Worm (Caenorhabditis elegans): ENCODE data around the gene rnp-2.

ce11 chrIV:4150138-4150537 lies 21.7 kb upstream of the rnp-2 start:
- TF ChIP-seq ceh-82 (tag; optimal IDR thresholded peaks at IDR 0.05) (no peak), zag-1 (tag; optimal IDR thresholded peaks at IDR 0.05) (no peak), nhr-77 (tag; optimal IDR thresholded peaks at IDR 0.05) (no peak), nhr-6 (tag; optimal IDR thresholded peaks at IDR 0.05) (no peak), lin-13 (GFP tag; optimal IDR thresholded peaks at IDR 0.05) (no peak), lin-39 (tag; optimal IDR thresholded peaks at IDR 0.05) (no peak), C34F6.9 (tag; optimal IDR thresholded peaks at IDR 0.05) (no peak), ztf-4 (tag; optimal IDR thresholded peaks at IDR 0.05) (no peak), ceh-16 (tag; optimal IDR thresholded peaks at IDR 0.05) (no peak), sem-4 (tag; optimal IDR thresholded peaks at IDR 0.05) (no peak), egl-27 (tag; optimal IDR thresholded peaks at IDR 0.05) (no peak), fos-1 (tag; optimal IDR thresholded peaks at IDR 0.05) (peak; percentile 9)

All from whole organism, L2 larva.